Fruit fly (Drosophila melanogaster) whole organism, pupa: Measurements from ENCODE around the gene crb.

Source experiments
- CG10348 ChIP-seq: fragments of 200-800 bp; sonication (Bioruptor generic); IDR thresholded peaks from 2 replicates; pipeline ENCODE4 v1.3.6; 2022; ENCODE audit warnings: missing biosample characterization, missing genetic modification characterization
- CG34367 ChIP-seq: fragments of 200-800 bp; sonication (Bioruptor generic); optimal IDR thresholded peaks from 2 replicates; lab custom pipeline; 2018; ENCODE audit warnings: missing biosample characterization, mild to moderate bottlenecking, missing genetic modification characterization
- CG4496 ChIP-seq: fragments of 200-800 bp; sonication (Bioruptor generic); IDR thresholded peaks from 3 replicates; pipeline ENCODE4 v1.3.6; 2022; ENCODE audit warnings: missing biosample characterization, missing genetic modification characterization
- D1 ChIP-seq: fragments of 200-800 bp; sonication (Bioruptor generic); optimal IDR thresholded peaks from 2 replicates; lab custom pipeline; 2018; ENCODE audit warnings: missing biosample characterization, mild to moderate bottlenecking, missing genetic modification characterization, moderate library complexity
- Pif1B ChIP-seq: fragments of 200-800 bp; sonication (Bioruptor generic); optimal IDR thresholded peaks from 3 replicates; lab custom pipeline; 2016; ENCODE audit warnings: missing biosample characterization, missing genetic modification characterization
- rn ChIP-seq: fragments of 200-800 bp; sonication (Bioruptor generic); IDR thresholded peaks from 2 replicates; pipeline ENCODE4 v1.3.6; 2022; ENCODE audit warnings: missing biosample characterization, missing genetic modification characterization

dm6 chr3R:24293171-24293570 lies 1.7 kb upstream of the crb start:
- TF ChIP-seq CG10348 (GFP tag; lab: Robert Waterston, UW) (no peak), rn (no peak), Pif1B (GFP tag; lab: Kevin White, UChicago) (no peak), CG34367 (no peak), CG4496 (GFP tag; lab: Robert Waterston, UW) (no peak), D1 (tag; lab: Kevin White, UChicago) (no peak)
